Fruit fly (Drosophila melanogaster) whole organism, embryonic: ENCODE results near the gene CG7156.

Experiments used
- Adf1 ChIP-seq: fragments of 200-800 bp; sonication (Bioruptor generic); IDR thresholded peaks from 2 replicates; pipeline ENCODE4 v1.3.6; 2022; ENCODE audit warnings: missing biosample characterization, missing genetic modification characterization
- Aef1 ChIP-seq: fragments of 200-800 bp; sonication (Bioruptor generic); IDR thresholded peaks from 3 replicates; pipeline ENCODE4 v1.3.6; 2022; ENCODE audit warnings: missing biosample characterization, missing genetic modification characterization
- BEAF-32 ChIP-seq: fragments of 200-800 bp; sonication (Bioruptor generic); optimal IDR thresholded peaks from 3 replicates; lab custom pipeline; 2017; ENCODE audit warnings: missing biosample characterization, missing genetic modification characterization, mild to moderate bottlenecking, moderate library complexity, missing genetic modification reagents
- Blimp-1 ChIP-seq: fragments of 200-800 bp; sonication (Bioruptor generic); optimal IDR thresholded peaks from 3 replicates; lab custom pipeline; 2018; ENCODE audit warnings: missing biosample characterization, missing genetic modification characterization, mild to moderate bottlenecking, moderate library complexity, missing genetic modification reagents
- BtbVII ChIP-seq: fragments of 200-800 bp; sonication (Bioruptor generic); optimal IDR thresholded peaks from 3 replicates; lab custom pipeline; 2017; ENCODE audit warnings: missing biosample characterization, mild to moderate bottlenecking, missing genetic modification characterization
- Bteb2 ChIP-seq: fragments of 200-800 bp; sonication (Bioruptor generic); optimal IDR thresholded peaks from 2 replicates; lab custom pipeline; 2016; ENCODE audit warnings: missing biosample characterization, missing genetic modification characterization
- CG11093 ChIP-seq: fragments of 200-800 bp; sonication (Bioruptor generic); IDR thresholded peaks from 3 replicates; pipeline ENCODE4 v1.3.6; 2022; ENCODE audit warnings: missing biosample characterization, missing genetic modification characterization
- CG11695 ChIP-seq: fragments of 200-800 bp; sonication (Bioruptor generic); IDR thresholded peaks from 3 replicates; pipeline ENCODE4 v1.3.6; 2022; ENCODE audit warnings: missing biosample characterization, missing genetic modification characterization
- CG12942 ChIP-seq: fragments of 200-800 bp; sonication (Bioruptor generic); optimal IDR thresholded peaks from 3 replicates; lab custom pipeline; 2016; ENCODE audit warnings: missing biosample characterization, missing genetic modification characterization
- CG13424 ChIP-seq: fragments of 200-800 bp; sonication (Bioruptor generic); optimal IDR thresholded peaks from 2 replicates; lab custom pipeline; 2019; ENCODE audit warnings: missing biosample characterization, mild to moderate bottlenecking, missing genetic modification characterization, moderate library complexity
- CG1603 ChIP-seq: fragments of 200-800 bp; sonication (Bioruptor generic); optimal IDR thresholded peaks from 2 replicates; lab custom pipeline; 2019; ENCODE audit warnings: missing biosample characterization, mild to moderate bottlenecking, missing genetic modification characterization, moderate library complexity
- CG1647 ChIP-seq: fragments of 200-800 bp; sonication (Bioruptor generic); optimal IDR thresholded peaks from 3 replicates; lab custom pipeline; 2016; ENCODE audit warnings: missing biosample characterization, missing genetic modification characterization
- CG2129 ChIP-seq: fragments of 200-800 bp; sonication (Bioruptor generic); IDR thresholded peaks from 2 replicates; pipeline ENCODE4 v1.3.6; 2022; ENCODE audit warnings: missing biosample characterization, missing genetic modification characterization; ENCODE audit not compliant: partially characterized antibody
- CG2202 ChIP-seq: fragments of 200-800 bp; sonication (Bioruptor generic); optimal IDR thresholded peaks from 2 replicates; lab custom pipeline; 2018; ENCODE audit warnings: missing biosample characterization, mild to moderate bottlenecking, missing genetic modification characterization
- CG2712 ChIP-seq: fragments of 200-800 bp; optimal IDR thresholded peaks from 3 replicates; lab custom pipeline; 2019; ENCODE audit warnings: missing biosample characterization, mild to moderate bottlenecking, missing genetic modification characterization, moderate library complexity
- CG30020 ChIP-seq: fragments of 200-800 bp; optimal IDR thresholded peaks from 2 replicates; lab custom pipeline; 2019; ENCODE audit warnings: missing biosample characterization, mild to moderate bottlenecking, missing genetic modification characterization, moderate library complexity
- CG31224 ChIP-seq: fragments of 200-800 bp; sonication (Bioruptor generic); IDR thresholded peaks from 2 replicates; pipeline ENCODE4 v1.3.6; 2022; ENCODE audit warnings: missing biosample characterization, missing genetic modification characterization
- CG31388 ChIP-seq: fragments of 200-800 bp; sonication (Bioruptor generic); optimal IDR thresholded peaks from 2 replicates; lab custom pipeline; 2016; ENCODE audit warnings: missing biosample characterization, missing genetic modification characterization
- CG3163 ChIP-seq: fragments of 200-800 bp; sonication (Bioruptor generic); optimal IDR thresholded peaks from 3 replicates; lab custom pipeline; 2016; ENCODE audit warnings: missing biosample characterization, missing genetic modification characterization
- CG32767 ChIP-seq: fragments of 200-800 bp; sonication (Bioruptor generic); IDR thresholded peaks from 2 replicates; pipeline ENCODE4 v1.3.6; 2022; ENCODE audit warnings: missing biosample characterization, missing genetic modification characterization
- CG32772 ChIP-seq: fragments of 200-800 bp; sonication (Bioruptor generic); IDR thresholded peaks from 2 replicates; pipeline ENCODE4 v1.3.6; 2022; ENCODE audit warnings: missing biosample characterization, missing genetic modification characterization
- CG33213 ChIP-seq: fragments of 200-800 bp; sonication (Bioruptor generic); optimal IDR thresholded peaks from 3 replicates; lab custom pipeline; 2016; ENCODE audit warnings: missing biosample characterization, missing genetic modification characterization
- CG3847 ChIP-seq: fragments of 200-800 bp; sonication (Bioruptor generic); IDR thresholded peaks from 2 replicates; pipeline ENCODE4 v1.3.6; 2022; ENCODE audit warnings: missing biosample characterization, missing genetic modification characterization
- CG4404 ChIP-seq: fragments of 200-800 bp; sonication (Bioruptor generic); IDR thresholded peaks from 2 replicates; pipeline ENCODE4 v1.3.6; 2022; ENCODE audit warnings: missing biosample characterization, missing genetic modification characterization
- CG7556 ChIP-seq: fragments of 200-800 bp; sonication (Bioruptor generic); optimal IDR thresholded peaks from 2 replicates; lab custom pipeline; 2017; ENCODE audit warnings: missing biosample characterization, mild to moderate bottlenecking, missing genetic modification characterization
- Doc2 ChIP-seq: fragments of 200-800 bp; sonication (Bioruptor generic); IDR thresholded peaks from 2 replicates; pipeline ENCODE4 v1.3.6; 2022; ENCODE audit warnings: missing biosample characterization, missing genetic modification characterization
- Meics ChIP-seq: fragments of 200-800 bp; sonication (Bioruptor generic); optimal IDR thresholded peaks from 2 replicates; lab custom pipeline; 2017; ENCODE audit warnings: missing biosample characterization, mild to moderate bottlenecking, missing genetic modification characterization
- NFAT ChIP-seq: fragments of 200-800 bp; sonication (Bioruptor generic); IDR thresholded peaks from 2 replicates; pipeline ENCODE4 v1.3.6; 2022; ENCODE audit warnings: missing biosample characterization, missing genetic modification characterization
- Opbp ChIP-seq: fragments of 200-800 bp; sonication (Bioruptor generic); IDR thresholded peaks from 3 replicates; pipeline ENCODE4 v1.3.6; 2022; ENCODE audit warnings: missing biosample characterization, missing genetic modification characterization; ENCODE audit not compliant: partially characterized antibody
- Ptx1 ChIP-seq: fragments of 200-800 bp; sonication (Bioruptor generic); IDR thresholded peaks from 2 replicates; pipeline ENCODE4 v1.3.6; 2022; ENCODE audit warnings: missing biosample characterization, missing genetic modification characterization
- Side ChIP-seq: fragments of 200-800 bp; sonication (Bioruptor generic); optimal IDR thresholded peaks from 2 replicates; lab custom pipeline; 2016; ENCODE audit warnings: missing biosample characterization, missing genetic modification characterization
- Sox100B ChIP-seq: fragments of 200-800 bp; sonication (Bioruptor generic); optimal IDR thresholded peaks from 3 replicates; lab custom pipeline; 2018; ENCODE audit warnings: missing biosample characterization, mild to moderate bottlenecking, missing genetic modification characterization
- Trl ChIP-seq, 3 experiments: fragments of >200 bp in 2 of 3; fragments of 200-800 bp in 1 of 3; sonication (Bioruptor generic) in 1 of 3; optimal IDR thresholded peaks; 2 replicates in 1 of 3; 3 replicates in 2 of 3; lab custom pipeline; 2016 to 2017; ENCODE audit warnings: missing biosample characterization in 1 of 3, missing genetic modification characterization in 1 of 3
- Vsx1 ChIP-seq: fragments of 200-800 bp; sonication (Bioruptor generic); optimal IDR thresholded peaks from 2 replicates; lab custom pipeline; 2017; ENCODE audit warnings: missing biosample characterization, mild to moderate bottlenecking, missing genetic modification characterization, missing genetic modification reagents
- btn ChIP-seq: fragments of 200-800 bp; sonication (Bioruptor generic); optimal IDR thresholded peaks from 2 replicates; lab custom pipeline; 2016; ENCODE audit warnings: missing biosample characterization, missing genetic modification characterization
- dmrt11E ChIP-seq: fragments of 200-800 bp; sonication (Bioruptor generic); optimal IDR thresholded peaks from 3 replicates; lab custom pipeline; 2018; ENCODE audit warnings: missing biosample characterization, mild to moderate bottlenecking, missing genetic modification characterization, moderate library complexity
- ftz-f1 ChIP-seq: fragments of 200-800 bp; sonication (Bioruptor generic); optimal IDR thresholded peaks from 2 replicates; lab custom pipeline; 2016; ENCODE audit warnings: missing biosample characterization, missing genetic modification characterization
- nom ChIP-seq: fragments of 200-800 bp; sonication (Bioruptor generic); optimal IDR thresholded peaks from 2 replicates; lab custom pipeline; 2017; ENCODE audit warnings: missing biosample characterization, missing genetic modification characterization, mild to moderate bottlenecking, moderate library complexity, missing genetic modification reagents
- oc ChIP-seq: fragments of 200-800 bp; sonication (Bioruptor generic); optimal IDR thresholded peaks from 2 replicates; lab custom pipeline; 2018; ENCODE audit warnings: missing biosample characterization, mild to moderate bottlenecking, missing genetic modification characterization, moderate library complexity
- p53 ChIP-seq: fragments of 200-800 bp; sonication (Bioruptor generic); optimal IDR thresholded peaks from 2 replicates; lab custom pipeline; 2016; ENCODE audit warnings: missing biosample characterization, missing genetic modification characterization
- row ChIP-seq: fragments of 200-800 bp; sonication (Bioruptor generic); IDR thresholded peaks from 3 replicates; pipeline ENCODE4 v1.3.6; 2022; ENCODE audit warnings: missing biosample characterization, missing genetic modification characterization
- tin ChIP-seq: fragments of 200-800 bp; sonication (Bioruptor generic); optimal IDR thresholded peaks from 3 replicates; lab custom pipeline; 2016; ENCODE audit warnings: missing biosample characterization, missing genetic modification characterization
- trem ChIP-seq: fragments of 200-800 bp; optimal IDR thresholded peaks from 3 replicates; lab custom pipeline; 2019; ENCODE audit warnings: missing biosample characterization, mild to moderate bottlenecking, missing genetic modification characterization, moderate library complexity
- twi ChIP-seq: fragments of 200-800 bp; optimal IDR thresholded peaks from 2 replicates; lab custom pipeline; 2019; ENCODE audit warnings: missing biosample characterization, mild to moderate bottlenecking, missing genetic modification characterization, moderate library complexity
- usp ChIP-seq: fragments of >200 bp; optimal IDR thresholded peaks from 2 replicates; lab custom pipeline; 2017; ENCODE audit warnings: missing biosample characterization, missing genetic modification characterization
- wek ChIP-seq: fragments of 200-800 bp; sonication (Bioruptor generic); optimal IDR thresholded peaks from 3 replicates; lab custom pipeline; 2018; ENCODE audit warnings: missing biosample characterization, mild to moderate bottlenecking, missing genetic modification characterization, moderate library complexity
- wor ChIP-seq: fragments of 200-800 bp; sonication (Bioruptor generic); IDR thresholded peaks from 2 replicates; pipeline ENCODE4 v1.3.6; 2022; ENCODE audit warnings: missing biosample characterization, missing genetic modification characterization
- zen2 ChIP-seq: fragments of 200-800 bp; sonication (Bioruptor generic); IDR thresholded peaks from 3 replicates; pipeline ENCODE4 v1.3.6; 2022; ENCODE audit warnings: missing biosample characterization, missing genetic modification characterization; ENCODE audit not compliant: partially characterized antibody
- zf30C ChIP-seq: fragments of 200-800 bp; sonication (Bioruptor generic); optimal IDR thresholded peaks from 3 replicates; lab custom pipeline; 2018; ENCODE audit warnings: missing biosample characterization, mild to moderate bottlenecking, missing genetic modification characterization

The CG7156 gene

dm6 chr3R:18244171-18245043, 2.4 kb upstream of the CG7156 start (continued):
- TF ChIP-seq CG13424 (tag; lab: Kevin White, UChicago) (no peak), ftz-f1 (GFP tag; lab: Kevin White, UChicago) (peak; percentile 98), CG2202 (tag; lab: Kevin White, UChicago) (no peak), CG31224 (GFP tag; lab: Robert Waterston, UW) (peak; percentile 91), wor (no peak), Side (no peak), trem (tag; lab: Kevin White, UChicago) (no peak), usp (GFP tag; lab: Kevin White, UChicago) (no peak), CG4404 (no peak), btn (no peak), CG2712 (tag; lab: Kevin White, UChicago) (peak; percentile 32), Blimp-1 (GFP tag; lab: Kevin White, UChicago) (no peak), CG33213 (GFP tag; lab: Kevin White, UChicago) (no peak), CG31388 (GFP tag; lab: Kevin White, UChicago) (no peak), CG32767 (GFP tag; lab: Robert Waterston, UW) (peak; percentile 85), nom (GFP tag; lab: Kevin White, UChicago) (peak; percentile 61), CG12942 (GFP tag; lab: Kevin White, UChicago) (no peak), CG7556 (no peak), Aef1 (no peak), wek (no peak), Vsx1 (no peak), oc (tag; lab: Kevin White, UChicago) (no peak), BtbVII (GFP tag; lab: Kevin White, UChicago) (no peak), CG3847 (peak; percentile 21; the same call in 1 of the 2 replicates), CG30020 (tag; lab: Kevin White, UChicago) (no peak), Bteb2 (GFP tag; lab: Kevin White, UChicago) (no peak), Ptx1 (GFP tag; lab: Robert Waterston, UW) (peak; percentile 29; the same call in 1 of the 2 replicates), CG1647 (no peak), CG11695 (no peak), CG2129 (GFP tag; lab: Robert Waterston, UW) (no peak), zf30C (GFP tag; lab: Kevin White, UChicago) (no peak), CG1603 (tag; lab: Kevin White, UChicago) (peak; percentile 15), NFAT (GFP tag; lab: Robert Waterston, UW) (peak; percentile 54; the same call in 1 of the 2 replicates), CG32772 (GFP tag; lab: Robert Waterston, UW) (no peak), BEAF-32 (GFP tag; lab: Kevin White, UChicago) (no peak), Opbp (no peak), twi (tag; lab: Kevin White, UChicago) (no peak), tin (GFP tag; lab: Kevin White, UChicago) (no peak), dmrt11E (no peak), CG3163 (GFP tag; lab: Kevin White, UChicago) (peak; percentile 40), Meics (GFP tag; lab: Kevin White, UChicago) (no peak), Adf1 (GFP tag; lab: Robert Waterston, UW) (peak; percentile 71), Doc2 (GFP tag; lab: Robert Waterston, UW) (no peak), row (peak; percentile 63), Sox100B (GFP tag; lab: Kevin White, UChicago) (no peak), p53 (GFP tag; lab: Kevin White, UChicago) (no peak), zen2 (no peak), CG11093 (GFP tag; lab: Robert Waterston, UW) (no peak), Trl (optimal IDR thresholded peaks at IDR 0.05; lab: Kevin White, UChicago) (peak; percentile 91 to 94), Trl (GFP tag; optimal IDR thresholded peaks at IDR 0.05; lab: Kevin White, UChicago) (peak; percentile 43)
